Fruit fly (Drosophila melanogaster) S2 (cell line): ENCODE data around the gene CG15892.
A peak's percentile ranks its signal among the peaks of the same experiment; 100 is the strongest.

Source experiments
- CG8478 ChIP-seq: fragments of >200 bp; optimal IDR thresholded peaks from 2 replicates; lab custom pipeline; 2018
- CTCF ChIP-seq, 2 experiments: fragments of >200 bp; optimal IDR thresholded peaks; 2 replicates each; lab custom pipeline; 2018

The CG15892 gene

dm6 chrX:6267187-6267711 is 26.9 kb downstream of the CG15892 start, which contains the start of gene schlank:
Gene schlank (minus strand): TSS chrX:6267228.
- TF ChIP-seq CTCF (optimal IDR thresholded peaks at IDR 0.05; lab: Kevin White, UChicago) (no peak), CG8478 (lab: Kevin White, UChicago) (no peak)

dm6 chrX:6266092-6266491 is 28.1 kb downstream of the CG15892 start:
- TF ChIP-seq CTCF (optimal IDR thresholded peaks at IDR 0.05; lab: Kevin White, UChicago): no peak
- no peak for TF ChIP-seq CG8478 (lab: Kevin White, UChicago)

dm6 chrX:6265456-6265877 is 28.7 kb downstream of the CG15892 start:
- TF ChIP-seq CG8478 (lab: Kevin White, UChicago) (no peak), CTCF (optimal IDR thresholded peaks at IDR 0.05; lab: Kevin White, UChicago) (no peak)

- TF ChIP-seq CTCF (optimal IDR thresholded peaks at IDR 0.05; lab: Kevin White, UChicago) (no peak), CG8478 (lab: Kevin White, UChicago) (no peak)
Measured at dm6 chrX:6264456-6264855, 29.7 kb downstream of the CG15892 start.

dm6 chrX:6263614-6264130 is 30.5 kb downstream of the CG15892 start:
- TF ChIP-seq CG8478 (lab: Kevin White, UChicago) (no peak), CTCF (optimal IDR thresholded peaks at IDR 0.05; lab: Kevin White, UChicago) (no peak)

dm6 chrX:6260900-6261299 is 33.2 kb downstream of the CG15892 start, which contains the start of gene Josd:
Gene Josd (plus strand): TSS chrX:6261169.
- TF ChIP-seq CTCF (optimal IDR thresholded peaks at IDR 0.05; lab: Kevin White, UChicago) (no peak), CG8478 (lab: Kevin White, UChicago) (no peak)

dm6 chrX:6259696-6260095 is 34.4 kb downstream of the CG15892 start:
- TF ChIP-seq CTCF (optimal IDR thresholded peaks at IDR 0.05; lab: Kevin White, UChicago) (no peak), CG8478 (lab: Kevin White, UChicago) (no peak)

- no peak for TF ChIP-seq CG8478 (lab: Kevin White, UChicago)
- no peak for TF ChIP-seq CTCF (optimal IDR thresholded peaks at IDR 0.05; lab: Kevin White, UChicago)
Measured at dm6 chrX:6255414-6255915, 38.7 kb downstream of the CG15892 start, which contains the start of the genes Rbcn-3A and Spx. Gene Rbcn-3A (minus strand): TSS chrX:6255487. Gene Spx (plus strand): TSS chrX:6255822.

- TF ChIP-seq CTCF (optimal IDR thresholded peaks at IDR 0.05; lab: Kevin White, UChicago) (no peak), CG8478 (lab: Kevin White, UChicago) (no peak)
Measured at dm6 chrX:6254617-6255349, 39.4 kb downstream of the CG15892 start.

dm6 chrX:6253701-6254100 is 40.4 kb downstream of the CG15892 start:
- TF ChIP-seq CG8478 (lab: Kevin White, UChicago) (no peak), CTCF (optimal IDR thresholded peaks at IDR 0.05; lab: Kevin White, UChicago) (peak; percentile 65 to 79)

dm6 chrX:6252897-6253540 is 41.1 kb downstream of the CG15892 start:
- TF ChIP-seq CTCF (optimal IDR thresholded peaks at IDR 0.05; lab: Kevin White, UChicago): no peak
- TF ChIP-seq CG8478 (lab: Kevin White, UChicago): no peak
